Worm (Caenorhabditis elegans) whole organism, late embryonic: ENCODE data around the gene fbxb-75.

Experiments
- F13H6.1 ChIP-seq: sonication (generic microtip); optimal IDR thresholded peaks from 2 replicates; lab custom pipeline; 2016; ENCODE audit warnings: missing genetic modification characterization, missing compliant biosample characterization
- K09A11.1 ChIP-seq: sonication (generic microtip); optimal IDR thresholded peaks from 2 replicates; lab custom pipeline; 2017; ENCODE audit warnings: antibody characterized with exemption, mild to moderate bottlenecking, missing genetic modification characterization, missing compliant biosample characterization; ENCODE audit not compliant: insufficient read depth
- T23F11.4 ChIP-seq: fragments of 200-800 bp; sonication (Bioruptor generic); optimal IDR thresholded peaks from 2 replicates; lab custom pipeline; 2018; ENCODE audit warnings: mild to moderate bottlenecking, missing genetic modification characterization, missing compliant biosample characterization
- ahr-1 ChIP-seq: sonication (generic microtip); optimal IDR thresholded peaks from 2 replicates; lab custom pipeline; 2016; ENCODE audit warnings: missing genetic modification characterization, missing compliant biosample characterization
- ama-1 ChIP-seq: fragments of 150-350 bp; optimal IDR thresholded peaks from 2 replicates; lab custom pipeline; 2014
- ceh-14 ChIP-seq: sonication (generic microtip); optimal IDR thresholded peaks from 2 replicates; lab custom pipeline; 2016; ENCODE audit warnings: missing genotype, missing genetic modification characterization, missing compliant biosample characterization
- ceh-18 ChIP-seq: sonication (generic microtip); optimal IDR thresholded peaks from 2 replicates; lab custom pipeline; 2016; ENCODE audit warnings: missing genetic modification characterization, missing compliant biosample characterization
- ceh-2 ChIP-seq: sonication (generic microtip); optimal IDR thresholded peaks from 2 replicates; lab custom pipeline; 2016; ENCODE audit warnings: missing genotype, missing genetic modification characterization, missing compliant biosample characterization
- ceh-30 ChIP-seq: fragments of 150-350 bp; optimal IDR thresholded peaks from 2 replicates; lab custom pipeline; 2014; ENCODE audit warnings: missing biosample characterization, missing genetic modification characterization
- ceh-31 ChIP-seq: sonication (generic microtip); optimal IDR thresholded peaks from 2 replicates; lab custom pipeline; 2016; ENCODE audit warnings: missing genetic modification characterization, missing compliant biosample characterization
- ceh-34 ChIP-seq: sonication (generic microtip); optimal IDR thresholded peaks from 2 replicates; lab custom pipeline; 2016; ENCODE audit warnings: mild to moderate bottlenecking, missing genetic modification characterization, missing compliant biosample characterization
- ceh-45 ChIP-seq: fragments of 200-800 bp; sonication (Bioruptor generic); IDR thresholded peaks from 2 replicates; pipeline ENCODE4 v1.3.6; 2022; ENCODE audit warnings: missing genetic modification reagents, missing genetic modification characterization, missing compliant biosample characterization
- ceh-6 ChIP-seq: fragments of 200-800 bp; sonication (Bioruptor generic); optimal IDR thresholded peaks from 2 replicates; lab custom pipeline; 2018; ENCODE audit warnings: mild to moderate bottlenecking, missing genetic modification characterization, missing compliant biosample characterization
- ceh-9 ChIP-seq: sonication (generic microtip); optimal IDR thresholded peaks from 2 replicates; lab custom pipeline; 2016; ENCODE audit warnings: mild to moderate bottlenecking, missing genetic modification characterization, inconsistent platforms, missing compliant biosample characterization
- dmd-4 ChIP-seq: sonication (generic microtip); optimal IDR thresholded peaks from 2 replicates; lab custom pipeline; 2016; ENCODE audit warnings: borderline replicate concordance, missing genetic modification characterization, missing compliant biosample characterization
- elt-4 ChIP-seq: sonication (generic microtip); optimal IDR thresholded peaks from 2 replicates; lab custom pipeline; 2016; ENCODE audit warnings: missing genetic modification characterization, missing compliant biosample characterization
- fkh-10 ChIP-seq: fragments of 150-350 bp; optimal IDR thresholded peaks from 2 replicates; lab custom pipeline; 2014; ENCODE audit warnings: missing biosample characterization, missing genetic modification reagents, missing genetic modification characterization
- fkh-6 ChIP-seq: sonication (generic microtip); optimal IDR thresholded peaks from 2 replicates; lab custom pipeline; 2016; ENCODE audit warnings: missing genetic modification characterization, missing compliant biosample characterization
- gmeb-2 ChIP-seq: sonication (generic microtip); optimal IDR thresholded peaks from 2 replicates; lab custom pipeline; 2016; ENCODE audit warnings: missing genetic modification characterization, inconsistent platforms, missing compliant biosample characterization
- hlh-15 ChIP-seq: sonication (generic microtip); optimal IDR thresholded peaks from 2 replicates; lab custom pipeline; 2016; ENCODE audit warnings: missing genetic modification characterization, missing compliant biosample characterization
- hlh-6 ChIP-seq: sonication (generic microtip); optimal IDR thresholded peaks from 2 replicates; lab custom pipeline; 2016; ENCODE audit warnings: missing genotype, missing genetic modification characterization, missing compliant biosample characterization
- lim-6 ChIP-seq: sonication (generic microtip); optimal IDR thresholded peaks from 2 replicates; lab custom pipeline; 2016; ENCODE audit warnings: missing genetic modification characterization, missing compliant biosample characterization
- lin-11 ChIP-seq: fragments of 200-800 bp; sonication (Bioruptor generic); optimal IDR thresholded peaks from 2 replicates; lab custom pipeline; 2018; ENCODE audit warnings: mild to moderate bottlenecking, missing genetic modification characterization, missing compliant biosample characterization
- madf-2 ChIP-seq: sonication (generic microtip); optimal IDR thresholded peaks from 2 replicates; lab custom pipeline; 2017; ENCODE audit warnings: missing genetic modification characterization, missing compliant biosample characterization
- mec-3 ChIP-seq: sonication (generic microtip); optimal IDR thresholded peaks from 2 replicates; lab custom pipeline; 2016; ENCODE audit warnings: borderline replicate concordance, missing genetic modification characterization, missing compliant biosample characterization
- nhr-11 ChIP-seq: fragments of 150-350 bp; optimal IDR thresholded peaks from 2 replicates; lab custom pipeline; 2014; ENCODE audit warnings: missing biosample characterization, missing genetic modification characterization
- nhr-232 ChIP-seq: sonication (generic microtip); optimal IDR thresholded peaks from 2 replicates; lab custom pipeline; 2016; ENCODE audit warnings: missing genetic modification characterization, missing compliant biosample characterization
- npax-4 ChIP-seq: sonication (generic microtip); optimal IDR thresholded peaks from 2 replicates; lab custom pipeline; 2016; ENCODE audit warnings: missing genetic modification characterization, missing compliant biosample characterization
- odd-2 ChIP-seq: sonication (generic microtip); optimal IDR thresholded peaks from 2 replicates; lab custom pipeline; 2017; ENCODE audit warnings: antibody characterized with exemption, mild to moderate bottlenecking, missing genetic modification characterization, missing compliant biosample characterization
- pat-9 ChIP-seq: fragments of 200-800 bp; sonication (Bioruptor generic); optimal IDR thresholded peaks from 2 replicates; lab custom pipeline; 2018; ENCODE audit warnings: mild to moderate bottlenecking, missing genetic modification characterization, moderate library complexity, missing compliant biosample characterization
- pax-1 ChIP-seq: fragments of 150-350 bp; optimal IDR thresholded peaks from 2 replicates; lab custom pipeline; 2014; ENCODE audit warnings: missing biosample characterization, missing genetic modification characterization
- pha-2 ChIP-seq: sonication (generic microtip); optimal IDR thresholded peaks from 2 replicates; lab custom pipeline; 2017; ENCODE audit warnings: mild to moderate bottlenecking, missing genetic modification characterization, missing compliant biosample characterization
- pqm-1 ChIP-seq: sonication (generic microtip); optimal IDR thresholded peaks from 2 replicates; lab custom pipeline; 2016; ENCODE audit warnings: missing genetic modification characterization, missing compliant biosample characterization
- pros-1 ChIP-seq: fragments of 150-350 bp; optimal IDR thresholded peaks from 2 replicates; lab custom pipeline; 2014; ENCODE audit warnings: missing biosample characterization, missing genetic modification reagents, missing genetic modification characterization
- ref-2 ChIP-seq: sonication (generic microtip); optimal IDR thresholded peaks from 2 replicates; lab custom pipeline; 2016; ENCODE audit warnings: missing genetic modification characterization, missing compliant biosample characterization
- sdc-2 ChIP-seq: sonication (generic microtip); optimal IDR thresholded peaks from 2 replicates; lab custom pipeline; 2016; ENCODE audit warnings: missing genotype, missing genetic modification characterization, missing compliant biosample characterization
- sox-2 ChIP-seq: fragments of 200-800 bp; sonication (Bioruptor generic); IDR thresholded peaks from 2 replicates; pipeline ENCODE4 v1.3.6; 2022; ENCODE audit warnings: missing genetic modification reagents, missing genetic modification characterization, missing compliant biosample characterization
- syd-9 ChIP-seq: sonication (generic microtip); optimal IDR thresholded peaks from 2 replicates; lab custom pipeline; 2016; ENCODE audit warnings: mild to moderate bottlenecking, missing genetic modification characterization, moderate library complexity, missing compliant biosample characterization
- unc-3 ChIP-seq, 2 experiments: fragments of 200-800 bp in 1 of 2; sonication (Bioruptor generic) in 1 of 2; sonication (generic microtip) in 1 of 2; conservative IDR thresholded peaks in 1 of 2; optimal IDR thresholded peaks in 1 of 2; 2 replicates each; pipeline versions ENCODE4 v1.3.6 to Lab custom; 2016 to 2022; ENCODE audit warnings: missing compliant biosample characterization in 2 of 2, missing genetic modification characterization in 2 of 2, missing genetic modification reagents in 1 of 2
- unc-86 ChIP-seq: sonication (generic microtip); optimal IDR thresholded peaks from 2 replicates; lab custom pipeline; 2016; ENCODE audit warnings: missing genetic modification characterization, missing compliant biosample characterization

Gene fbxb-75

ce11 chrIV:4469055-4469454 is 28.1 kb upstream of the fbxb-75 start:
- no peak for TF ChIP-seq ceh-31 (tag; lab: Kevin White, UChicago)
- TF ChIP-seq T23F11.4 (GFP tag; lab: Kevin White, UChicago): no peak
- TF ChIP-seq mec-3 (tag; lab: Kevin White, UChicago): no peak
- no peak for TF ChIP-seq elt-4

DNA sequence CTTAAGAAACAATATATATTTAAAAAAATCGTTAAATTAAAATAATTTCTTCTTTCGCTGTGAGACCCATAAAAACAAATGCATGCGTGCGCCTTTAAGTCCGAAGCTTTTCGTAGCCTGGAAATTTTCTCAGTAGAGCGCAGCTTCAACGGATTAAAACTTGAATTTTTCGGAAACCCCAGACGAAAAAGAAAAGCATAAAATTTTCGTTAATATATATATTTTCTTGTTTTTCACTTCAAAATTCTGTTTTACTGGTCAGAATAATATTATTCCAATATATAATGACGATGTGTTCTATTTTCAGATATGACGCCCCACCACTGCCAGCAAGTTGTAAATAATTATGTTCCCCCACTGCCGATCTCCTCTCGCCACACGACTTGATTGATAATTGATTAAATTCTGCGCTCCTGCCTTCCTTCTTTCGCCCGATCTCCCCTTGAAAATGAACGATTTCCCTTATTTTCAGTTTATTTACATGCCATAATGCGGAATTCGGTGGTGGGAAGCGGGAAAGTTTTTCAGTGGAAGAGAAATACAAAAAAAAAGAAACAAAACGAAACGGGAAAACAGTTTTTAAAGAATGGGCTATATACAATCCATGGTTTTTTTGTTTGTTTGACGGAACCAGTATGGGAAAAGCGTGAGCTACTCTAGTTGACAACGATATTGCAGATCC is 27.2 kb upstream of the fbxb-75 start:
- TF ChIP-seq pat-9 (no peak), ama-1 (lab: Kevin White, UChicago) (peak; percentile 40), ceh-34 (tag; lab: Kevin White, UChicago) (no peak), ceh-45 (GFP tag; lab: Robert Waterston, UW) (no peak), pros-1 (no peak), ceh-2 (tag; lab: Kevin White, UChicago) (no peak), pqm-1 (tag; lab: Kevin White, UChicago) (no peak), pha-2 (no peak)

DNA sequence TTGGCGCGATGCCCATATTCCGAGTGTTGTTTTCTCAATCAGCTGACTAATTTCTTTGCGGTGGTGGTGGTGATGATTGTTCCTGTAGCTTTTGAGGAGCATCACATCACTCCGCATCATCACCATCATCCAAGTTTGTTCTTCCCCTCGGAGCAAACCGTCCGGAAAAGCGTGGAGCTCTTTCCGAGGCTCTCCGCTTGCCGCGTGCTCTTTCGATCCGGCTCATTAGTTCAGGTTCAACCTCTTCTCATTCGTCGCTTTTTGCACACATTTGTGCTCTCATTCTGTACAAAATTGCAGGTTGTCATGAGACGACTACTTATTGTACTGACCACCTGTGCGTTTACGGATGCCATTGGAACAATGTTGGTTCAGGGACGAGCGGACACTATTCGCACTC is 24.2 kb upstream of the fbxb-75 start, which contains the start of gene M01H9.5:
M01H9.5 (plus strand) TSS at position 301 of the 400 bp plus-strand sequence.
- TF ChIP-seq ceh-30 (tag; lab: Kevin White, UChicago) (no peak), lin-11 (no peak), hlh-6 (tag; lab: Kevin White, UChicago) (no peak), unc-86 (no peak), gmeb-2 (tag; lab: Kevin White, UChicago) (no peak), ceh-14 (tag; lab: Kevin White, UChicago) (no peak), nhr-232 (tag; lab: Kevin White, UChicago) (no peak), lim-6 (tag; lab: Kevin White, UChicago) (no peak), hlh-15 (tag; lab: Kevin White, UChicago) (no peak), ceh-9 (tag; lab: Kevin White, UChicago) (no peak), K09A11.1 (tag; lab: Kevin White, UChicago) (no peak), odd-2 (tag; lab: Kevin White, UChicago) (no peak), sdc-2 (no peak), sox-2 (GFP tag; lab: Robert Waterston, UW) (no peak), ceh-6 (GFP tag; lab: Kevin White, UChicago) (no peak)

- no peak for TF ChIP-seq dmd-4
Observed at ce11 chrIV:4463132-4463531, 22.2 kb upstream of the fbxb-75 start, which contains the start of gene M01H9.2. Gene M01H9.2, minus strand, starts transcription at chrIV:4463232.

- no peak for TF ChIP-seq ceh-18 (tag; lab: Kevin White, UChicago)
- no peak for TF ChIP-seq nhr-11 (tag; lab: Kevin White, UChicago)
- no peak for TF ChIP-seq F13H6.1
- no peak for TF ChIP-seq mec-3 (tag; lab: Kevin White, UChicago)
Observed at ce11 chrIV:4459342-4459741, 18.4 kb upstream of the fbxb-75 start.

- TF ChIP-seq T23F11.4 (GFP tag; lab: Kevin White, UChicago): no peak
- no peak for TF ChIP-seq elt-4
- no peak for TF ChIP-seq ref-2 (tag; lab: Kevin White, UChicago)
- no peak for TF ChIP-seq madf-2
- TF ChIP-seq unc-3 (GFP tag; conservative IDR thresholded peaks at IDR 0.05; lab: Robert Waterston, UW): no peak
- TF ChIP-seq unc-3 (tag; optimal IDR thresholded peaks at IDR 0.05; lab: Kevin White, UChicago): no peak
- TF ChIP-seq ceh-18 (tag; lab: Kevin White, UChicago): no peak
- TF ChIP-seq pax-1 (tag; lab: Kevin White, UChicago): no peak
- no peak for TF ChIP-seq fkh-10 (GFP tag; lab: Kevin White, UChicago)
- TF ChIP-seq fkh-6: no peak
- no peak for TF ChIP-seq ahr-1 (tag; lab: Kevin White, UChicago)
- no peak for TF ChIP-seq npax-4 (tag; lab: Kevin White, UChicago)
- no peak for TF ChIP-seq syd-9 (tag; lab: Kevin White, UChicago)
- TF ChIP-seq pqm-1 (tag; lab: Kevin White, UChicago): no peak
- TF ChIP-seq pat-9: no peak
Observed at ce11 chrIV:4456658-4457057, 15.7 kb upstream of the fbxb-75 start.
